Fruit fly (Drosophila melanogaster) whole organism, embryonic: ENCODE measurements around the gene CG9106.

Experiments used
- CG10274 ChIP-seq: fragments of 200-800 bp; sonication (Bioruptor generic); optimal IDR thresholded peaks from 3 replicates; lab custom pipeline; 2017; ENCODE audit warnings: missing biosample characterization, mild to moderate bottlenecking, missing genetic modification characterization
- CG12219 ChIP-seq: fragments of 200-800 bp; sonication (Bioruptor generic); optimal IDR thresholded peaks from 3 replicates; lab custom pipeline; 2018; ENCODE audit warnings: missing biosample characterization, mild to moderate bottlenecking, missing genetic modification characterization
- CG13894 ChIP-seq: fragments of 200-800 bp; sonication (Bioruptor generic); optimal IDR thresholded peaks from 3 replicates; lab custom pipeline; 2018; ENCODE audit warnings: missing biosample characterization, mild to moderate bottlenecking, missing genetic modification characterization, moderate library complexity
- CG16813 ChIP-seq: fragments of 200-800 bp; sonication (Bioruptor generic); IDR thresholded peaks from 3 replicates; pipeline ENCODE4 v1.3.6; 2022; ENCODE audit warnings: missing biosample characterization, missing genetic modification characterization; ENCODE audit not compliant: partially characterized antibody
- CG16863 ChIP-seq: fragments of 200-800 bp; sonication (Bioruptor generic); optimal IDR thresholded peaks from 3 replicates; lab custom pipeline; 2016; ENCODE audit warnings: missing biosample characterization, missing genetic modification characterization
- CG17385 ChIP-seq: fragments of 200-800 bp; sonication (Bioruptor generic); optimal IDR thresholded peaks from 3 replicates; lab custom pipeline; 2018; ENCODE audit warnings: missing biosample characterization, mild to moderate bottlenecking, missing genetic modification characterization
- CG17912 ChIP-seq: fragments of 200-800 bp; sonication (Bioruptor generic); optimal IDR thresholded peaks from 2 replicates; lab custom pipeline; 2018; ENCODE audit warnings: missing biosample characterization, mild to moderate bottlenecking, missing genetic modification characterization
- CG18262 ChIP-seq: fragments of 200-800 bp; optimal IDR thresholded peaks from 3 replicates; lab custom pipeline; 2019; ENCODE audit warnings: missing biosample characterization, mild to moderate bottlenecking, missing genetic modification characterization, moderate library complexity
- CG31441 ChIP-seq: fragments of 200-800 bp; sonication (Bioruptor generic); IDR thresholded peaks from 2 replicates; pipeline ENCODE4 v1.3.6; 2022; ENCODE audit warnings: missing biosample characterization, missing genetic modification characterization
- CG3163 ChIP-seq: fragments of 200-800 bp; sonication (Bioruptor generic); optimal IDR thresholded peaks from 3 replicates; lab custom pipeline; 2016; ENCODE audit warnings: missing biosample characterization, missing genetic modification characterization
- CG33213 ChIP-seq: fragments of 200-800 bp; sonication (Bioruptor generic); optimal IDR thresholded peaks from 3 replicates; lab custom pipeline; 2016; ENCODE audit warnings: missing biosample characterization, missing genetic modification characterization
- CG4707 ChIP-seq: fragments of 200-800 bp; sonication (Bioruptor generic); optimal IDR thresholded peaks from 2 replicates; lab custom pipeline; 2018; ENCODE audit warnings: missing biosample characterization, mild to moderate bottlenecking, missing genetic modification characterization, moderate library complexity
- CG4730 ChIP-seq: fragments of 200-800 bp; sonication (Bioruptor generic); IDR thresholded peaks from 2 replicates; pipeline ENCODE4 v1.3.6; 2022; ENCODE audit warnings: missing biosample characterization, missing genetic modification characterization
- CG6272 ChIP-seq: fragments of 200-800 bp; sonication (Bioruptor generic); IDR thresholded peaks from 2 replicates; pipeline ENCODE4 v1.3.6; 2022; ENCODE audit warnings: missing biosample characterization, missing genetic modification characterization
- CG6654 ChIP-seq: fragments of 200-800 bp; sonication (Bioruptor generic); optimal IDR thresholded peaks from 2 replicates; lab custom pipeline; 2017; ENCODE audit warnings: missing biosample characterization, mild to moderate bottlenecking, missing genetic modification characterization
- CG6689 ChIP-seq: fragments of 200-800 bp; sonication (Bioruptor generic); IDR thresholded peaks from 2 replicates; pipeline ENCODE4 v1.3.6; 2022; ENCODE audit warnings: missing biosample characterization, missing genetic modification characterization
- CG6854 ChIP-seq: fragments of 200-800 bp; sonication (Bioruptor generic); optimal IDR thresholded peaks from 3 replicates; lab custom pipeline; 2017; ENCODE audit warnings: missing biosample characterization, mild to moderate bottlenecking, missing genetic modification characterization
- CG7372 ChIP-seq: fragments of 200-800 bp; sonication (Bioruptor generic); IDR thresholded peaks from 2 replicates; pipeline ENCODE4 v1.3.6; 2022; ENCODE audit warnings: missing biosample characterization, missing genetic modification characterization
- CG7556 ChIP-seq: fragments of 200-800 bp; sonication (Bioruptor generic); optimal IDR thresholded peaks from 2 replicates; lab custom pipeline; 2017; ENCODE audit warnings: missing biosample characterization, mild to moderate bottlenecking, missing genetic modification characterization
- CG9932 ChIP-seq: fragments of 200-800 bp; sonication (Bioruptor generic); IDR thresholded peaks from 2 replicates; pipeline ENCODE4 v1.3.6; 2022; ENCODE audit warnings: missing biosample characterization, missing genetic modification characterization
- Camta ChIP-seq: fragments of 200-800 bp; sonication (Bioruptor generic); optimal IDR thresholded peaks from 2 replicates; lab custom pipeline; 2016; ENCODE audit warnings: missing biosample characterization, missing genetic modification characterization
- Dbx ChIP-seq: fragments of 200-800 bp; sonication (Bioruptor generic); IDR thresholded peaks from 3 replicates; pipeline ENCODE4 v1.3.6; 2022; ENCODE audit warnings: missing biosample characterization, missing genetic modification characterization
- Deaf1 ChIP-seq: fragments of 200-800 bp; optimal IDR thresholded peaks from 3 replicates; lab custom pipeline; 2019; ENCODE audit warnings: missing biosample characterization, mild to moderate bottlenecking, missing genetic modification characterization, moderate library complexity
- Ets97D ChIP-seq: fragments of 200-800 bp; sonication (Bioruptor generic); optimal IDR thresholded peaks from 3 replicates; lab custom pipeline; 2016; ENCODE audit warnings: missing biosample characterization, missing genetic modification characterization
- Fer3 ChIP-seq: fragments of 200-800 bp; sonication (Bioruptor generic); optimal IDR thresholded peaks from 2 replicates; lab custom pipeline; 2018; ENCODE audit warnings: missing biosample characterization, mild to moderate bottlenecking, missing genetic modification characterization, moderate library complexity
- GATAe ChIP-seq: fragments of 200-800 bp; sonication (Bioruptor generic); conservative IDR thresholded peaks from 2 replicates; pipeline ENCODE4 v1.3.6; 2022; ENCODE audit warnings: missing biosample characterization, missing genetic modification characterization
- HmgZ ChIP-seq: fragments of 200-800 bp; sonication (Bioruptor generic); optimal IDR thresholded peaks from 2 replicates; lab custom pipeline; 2018; ENCODE audit warnings: missing biosample characterization, mild to moderate bottlenecking, missing genetic modification characterization
- Hsf ChIP-seq: fragments of 200-800 bp; sonication (Bioruptor generic); optimal IDR thresholded peaks from 3 replicates; lab custom pipeline; 2016; ENCODE audit warnings: missing biosample characterization, missing genetic modification characterization
- Meics ChIP-seq: fragments of 200-800 bp; sonication (Bioruptor generic); optimal IDR thresholded peaks from 2 replicates; lab custom pipeline; 2017; ENCODE audit warnings: missing biosample characterization, mild to moderate bottlenecking, missing genetic modification characterization
- Mrtf ChIP-seq: fragments of 200-800 bp; sonication (Bioruptor generic); IDR thresholded peaks from 3 replicates; pipeline ENCODE4 v1.3.6; 2022; ENCODE audit warnings: missing biosample characterization, missing genetic modification characterization
- Rfx ChIP-seq: fragments of 200-800 bp; sonication (Bioruptor generic); IDR thresholded peaks from 2 replicates; pipeline ENCODE4 v1.3.6; 2022; ENCODE audit warnings: missing biosample characterization, missing genetic modification characterization
- Sry-β ChIP-seq: fragments of 200-800 bp; sonication (Bioruptor generic); optimal IDR thresholded peaks from 2 replicates; lab custom pipeline; 2018; ENCODE audit warnings: missing biosample characterization, mild to moderate bottlenecking, missing genetic modification characterization, moderate library complexity
- Xrp1 ChIP-seq: fragments of 200-800 bp; sonication (Bioruptor generic); IDR thresholded peaks from 2 replicates; pipeline ENCODE4 v1.3.6; 2022; ENCODE audit warnings: missing biosample characterization, missing genetic modification characterization
- cg ChIP-seq: fragments of 200-800 bp; sonication (Bioruptor generic); optimal IDR thresholded peaks from 3 replicates; lab custom pipeline; 2019; ENCODE audit warnings: missing biosample characterization, mild to moderate bottlenecking, missing genetic modification characterization, moderate library complexity
- chm ChIP-seq: fragments of 200-800 bp; sonication (Bioruptor generic); IDR thresholded peaks from 2 replicates; pipeline ENCODE4 v1.3.6; 2022; ENCODE audit warnings: missing biosample characterization, missing genetic modification characterization
- crol ChIP-seq: fragments of 200-800 bp; sonication (Bioruptor generic); IDR thresholded peaks from 2 replicates; pipeline ENCODE4 v1.3.6; 2022; ENCODE audit warnings: missing biosample characterization, missing genetic modification characterization
- crp ChIP-seq, 2 experiments: fragments of 200-800 bp; sonication (Bioruptor generic); optimal IDR thresholded peaks; 2 replicates in 1 of 2; 3 replicates in 1 of 2; lab custom pipeline; 2017; ENCODE audit warnings: missing biosample characterization in 2 of 2, missing genetic modification characterization in 2 of 2, mild to moderate bottlenecking in 1 of 2, moderate library complexity in 1 of 2
- en ChIP-seq: fragments of 200-800 bp; sonication (Bioruptor generic); optimal IDR thresholded peaks from 2 replicates; lab custom pipeline; 2016; ENCODE audit warnings: missing biosample characterization, missing genetic modification characterization
- eve ChIP-seq, 2 experiments: fragments of >200 bp; optimal IDR thresholded peaks; 2 replicates each; lab custom pipeline; 2017; ENCODE audit warnings: missing biosample characterization in 2 of 2, missing genetic modification characterization in 2 of 2
- fd64A ChIP-seq: fragments of 200-800 bp; sonication (Bioruptor generic); optimal IDR thresholded peaks from 3 replicates; lab custom pipeline; 2018; ENCODE audit warnings: missing biosample characterization, mild to moderate bottlenecking, missing genetic modification characterization
- hb ChIP-seq: fragments of 200-800 bp; sonication (Bioruptor generic); IDR thresholded peaks from 3 replicates; pipeline ENCODE4 v1.3.6; 2022; ENCODE audit warnings: missing biosample characterization, missing genetic modification characterization; ENCODE audit not compliant: partially characterized antibody
- jing ChIP-seq: fragments of 200-800 bp; sonication (Bioruptor generic); optimal IDR thresholded peaks from 2 replicates; lab custom pipeline; 2018; ENCODE audit warnings: missing biosample characterization, mild to moderate bottlenecking, missing genetic modification characterization
- klu ChIP-seq: fragments of 200-800 bp; sonication (Bioruptor generic); IDR thresholded peaks from 2 replicates; pipeline ENCODE4 v1.3.6; 2022; ENCODE audit warnings: missing biosample characterization, missing genetic modification characterization
- mld ChIP-seq: fragments of 200-800 bp; sonication (Bioruptor generic); IDR thresholded peaks from 3 replicates; pipeline ENCODE4 v1.3.6; 2022; ENCODE audit warnings: missing biosample characterization, missing genetic modification characterization; ENCODE audit not compliant: partially characterized antibody
- nau ChIP-seq: fragments of 200-800 bp; sonication (Bioruptor generic); optimal IDR thresholded peaks from 3 replicates; lab custom pipeline; 2017; ENCODE audit warnings: missing biosample characterization, mild to moderate bottlenecking, missing genetic modification characterization, missing genetic modification reagents
- nom ChIP-seq: fragments of 200-800 bp; sonication (Bioruptor generic); optimal IDR thresholded peaks from 2 replicates; lab custom pipeline; 2017; ENCODE audit warnings: missing biosample characterization, missing genetic modification characterization, mild to moderate bottlenecking, moderate library complexity, missing genetic modification reagents
- org-1 ChIP-seq: fragments of 200-800 bp; sonication (Bioruptor generic); optimal IDR thresholded peaks from 2 replicates; lab custom pipeline; 2017; ENCODE audit warnings: missing biosample characterization, missing genetic modification characterization
- peb ChIP-seq: fragments of 200-800 bp; sonication (Bioruptor generic); IDR thresholded peaks from 2 replicates; pipeline ENCODE4 v1.3.6; 2022; ENCODE audit warnings: missing biosample characterization, missing genetic modification characterization
- rib ChIP-seq: fragments of 200-800 bp; sonication (Bioruptor generic); IDR thresholded peaks from 2 replicates; pipeline ENCODE4 v1.3.6; 2022; ENCODE audit warnings: missing biosample characterization, missing genetic modification characterization
- sd ChIP-seq: fragments of 200-800 bp; sonication (Bioruptor generic); optimal IDR thresholded peaks from 3 replicates; lab custom pipeline; 2018; ENCODE audit warnings: missing biosample characterization, mild to moderate bottlenecking, missing genetic modification characterization, moderate library complexity
- so ChIP-seq: fragments of 200-800 bp; sonication (Bioruptor generic); IDR thresholded peaks from 3 replicates; pipeline ENCODE4 v1.3.6; 2022; ENCODE audit warnings: missing biosample characterization, missing genetic modification characterization
- sqz ChIP-seq: fragments of 200-800 bp; sonication (Bioruptor generic); optimal IDR thresholded peaks from 3 replicates; lab custom pipeline; 2018; ENCODE audit warnings: missing biosample characterization, mild to moderate bottlenecking, missing genetic modification characterization

The CG9106 gene

dm6 chrX:15304211-15304610 is 32.0 kb upstream of the CG9106 start (continued):
- TF ChIP-seq en (GFP tag; lab: Kevin White, UChicago): no peak
- TF ChIP-seq CG4707: no peak
- TF ChIP-seq Deaf1: no peak
- no peak for TF ChIP-seq chm (GFP tag; lab: Robert Waterston, UW)
- TF ChIP-seq sqz: no peak
- peak; percentile 19 for TF ChIP-seq CG6854 (GFP tag; lab: Kevin White, UChicago)
- peak; percentile 38 for TF ChIP-seq cg (GFP tag; lab: Kevin White, UChicago)
- TF ChIP-seq jing: no peak
- TF ChIP-seq CG16813 (GFP tag; lab: Robert Waterston, UW): no peak
- no peak for TF ChIP-seq rib (GFP tag; lab: Robert Waterston, UW)
- TF ChIP-seq CG31441 (GFP tag; lab: Robert Waterston, UW): no peak
- no peak for TF ChIP-seq mld (GFP tag; lab: Robert Waterston, UW)
- no peak for TF ChIP-seq Camta (GFP tag; lab: Kevin White, UChicago)
- TF ChIP-seq Xrp1 (GFP tag; lab: Robert Waterston, UW): no peak
- TF ChIP-seq crp (GFP tag; optimal IDR thresholded peaks at IDR 0.05; lab: Kevin White, UChicago): no peak
- TF ChIP-seq so (GFP tag; lab: Robert Waterston, UW): no peak
- peak; percentile 7 for TF ChIP-seq Hsf (GFP tag; lab: Kevin White, UChicago)
- no peak for TF ChIP-seq GATAe (GFP tag; lab: Robert Waterston, UW)
- TF ChIP-seq eve (GFP tag; optimal IDR thresholded peaks at IDR 0.05; lab: Kevin White, UChicago): no peak
- no peak for TF ChIP-seq Fer3 (tag; lab: Kevin White, UChicago)
- TF ChIP-seq CG6654: no peak
- TF ChIP-seq CG3163 (GFP tag; lab: Kevin White, UChicago): no peak
- TF ChIP-seq Dbx (GFP tag; lab: Robert Waterston, UW): peak; percentile 66
- TF ChIP-seq CG33213 (GFP tag; lab: Kevin White, UChicago): no peak
- TF ChIP-seq CG13894 (tag; lab: Kevin White, UChicago): no peak
- no peak for TF ChIP-seq sd (tag; lab: Kevin White, UChicago)
- TF ChIP-seq Meics (GFP tag; lab: Kevin White, UChicago): peak; percentile 56
- TF ChIP-seq CG16863 (GFP tag; lab: Kevin White, UChicago): no peak
- no peak for TF ChIP-seq CG18262
- TF ChIP-seq nom (GFP tag; lab: Kevin White, UChicago): no peak
- no peak for TF ChIP-seq fd64A (GFP tag; lab: Kevin White, UChicago)
- TF ChIP-seq CG17385 (GFP tag; lab: Kevin White, UChicago): peak; percentile 16
- no peak for TF ChIP-seq CG6689 (GFP tag; lab: Robert Waterston, UW)
- no peak for TF ChIP-seq hb (GFP tag; lab: Robert Waterston, UW)
- no peak for TF ChIP-seq HmgZ (tag; lab: Kevin White, UChicago)
- TF ChIP-seq CG4730 (GFP tag; lab: Robert Waterston, UW): 0 out of 2 replicates have a peak, but pooled peaks have one; percentile 12
- no peak for TF ChIP-seq peb (GFP tag; lab: Robert Waterston, UW)
- no peak for TF ChIP-seq klu (GFP tag; lab: Robert Waterston, UW)
- TF ChIP-seq Mrtf (GFP tag; lab: Robert Waterston, UW): no peak
- TF ChIP-seq CG7372 (GFP tag; lab: Robert Waterston, UW): no peak
- peak; percentile 57 for TF ChIP-seq Rfx (GFP tag; lab: Robert Waterston, UW)
- TF ChIP-seq org-1 (GFP tag; lab: Kevin White, UChicago): no peak
- TF ChIP-seq nau (GFP tag; lab: Kevin White, UChicago): no peak
- TF ChIP-seq CG17912: no peak
- TF ChIP-seq CG6272 (GFP tag; lab: Robert Waterston, UW): no peak
- no peak for TF ChIP-seq Sry-β
- TF ChIP-seq CG12219 (GFP tag; lab: Kevin White, UChicago): no peak
- TF ChIP-seq CG9932 (GFP tag; lab: Robert Waterston, UW): peak; percentile 54
- TF ChIP-seq CG10274: no peak
- TF ChIP-seq CG7556 (GFP tag; lab: Kevin White, UChicago): peak; percentile 26
- no peak for TF ChIP-seq crol
- TF ChIP-seq Ets97D (GFP tag; lab: Kevin White, UChicago): no peak
